Worm (Caenorhabditis elegans) whole organism, late embryonic: ENCODE data around the gene F44E2.10.

ENCODE experiments used
- ceh-19 ChIP-seq: fragments of 200-800 bp; sonication (Bioruptor generic); optimal IDR thresholded peaks from 2 replicates; lab custom pipeline; 2018; ENCODE audit warnings: mild to moderate bottlenecking, missing genetic modification characterization, missing compliant biosample characterization
- ceh-48 ChIP-seq: sonication (generic microtip); optimal IDR thresholded peaks from 2 replicates; lab custom pipeline; 2016; ENCODE audit warnings: missing genetic modification characterization, inconsistent platforms, missing compliant biosample characterization
- fkh-10 ChIP-seq: fragments of 150-350 bp; optimal IDR thresholded peaks from 2 replicates; lab custom pipeline; 2014; ENCODE audit warnings: missing biosample characterization, missing genetic modification reagents, missing genetic modification characterization
- nfya-1 ChIP-seq: sonication (generic microtip); optimal IDR thresholded peaks from 2 replicates; lab custom pipeline; 2017; ENCODE audit warnings: missing genetic modification characterization, mild to moderate bottlenecking, missing compliant biosample characterization, antibody characterized with exemption, moderate library complexity
- pqm-1 ChIP-seq: sonication (generic microtip); optimal IDR thresholded peaks from 2 replicates; lab custom pipeline; 2016; ENCODE audit warnings: missing genetic modification characterization, missing compliant biosample characterization
- rnt-1 ChIP-seq: sonication (generic microtip); optimal IDR thresholded peaks from 2 replicates; lab custom pipeline; 2016; ENCODE audit warnings: missing genetic modification characterization, missing compliant biosample characterization

DNA sequence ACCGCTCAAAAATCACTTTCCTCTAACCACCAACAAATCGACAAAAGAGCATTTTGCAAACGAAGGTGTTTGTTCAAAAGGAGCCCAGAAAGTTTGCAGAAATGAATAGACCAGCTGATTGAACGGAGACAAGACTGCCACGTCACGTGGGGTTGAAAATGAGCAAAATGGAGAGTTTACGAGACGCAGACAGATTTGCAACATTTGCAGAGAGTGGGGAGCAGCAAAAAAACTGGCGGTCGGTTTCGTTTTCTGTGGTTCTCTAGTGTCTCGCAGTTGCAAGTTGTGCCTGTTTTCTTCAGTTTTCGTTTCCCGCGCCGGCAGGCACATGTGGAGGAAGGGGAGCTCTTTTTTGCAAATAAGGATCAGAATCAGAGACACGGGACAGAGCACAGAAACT, 45.5 kb downstream of the F44E2.10 start:
- no peak for TF ChIP-seq nfya-1
- no peak for TF ChIP-seq pqm-1 (tag; lab: Kevin White, UChicago)
- TF ChIP-seq rnt-1 (tag; lab: Kevin White, UChicago): no peak
- TF ChIP-seq ceh-48: no peak
- no peak for TF ChIP-seq fkh-10 (GFP tag; lab: Kevin White, UChicago)
- TF ChIP-seq ceh-19: no peak
